Fruit fly (Drosophila melanogaster): ENCODE results near the gene CG3213.

The CG3213 gene

dm6 chr2L:3472242-3472641 is 47.2 kb downstream of the CG3213 start, which contains the start of gene Pgant4 (continued):
- TF ChIP-seq kay (GFP tag; optimal IDR thresholded peaks at IDR 0.05) (no peak), E2f2 (GFP tag; IDR thresholded peaks at IDR 0.05) (peak; percentile 99), BtbVII (GFP tag; optimal IDR thresholded peaks at IDR 0.05) (no peak), CG11093 (GFP tag; IDR thresholded peaks at IDR 0.05) (peak; percentile 48; the same call in 1 of the 3 replicates), CG32767 (GFP tag; IDR thresholded peaks at IDR 0.05) (no peak), Side (GFP tag; optimal IDR thresholded peaks at IDR 0.05) (no peak), CG10267 (tag; optimal IDR thresholded peaks at IDR 0.05) (peak; percentile 43), CG31441 (GFP tag; IDR thresholded peaks at IDR 0.05) (peak; percentile 28; the same call in 1 of the 2 replicates), mld (GFP tag; IDR thresholded peaks at IDR 0.05; ENCODE audit: partially characterized antibody) (no peak), Xbp1 (GFP tag; optimal IDR thresholded peaks at IDR 0.05) (peak; percentile 80), CG30403 (GFP tag; optimal IDR thresholded peaks at IDR 0.05) (peak; percentile 57), CG7745 (tag; optimal IDR thresholded peaks at IDR 0.05) (no peak), CG13894 (tag; optimal IDR thresholded peaks at IDR 0.05) (peak; percentile 88), CG11696 (GFP tag; IDR thresholded peaks at IDR 0.05) (no peak), Usf (GFP tag; optimal IDR thresholded peaks at IDR 0.05) (no peak), CG14667 (GFP tag; IDR thresholded peaks at IDR 0.05) (peak; percentile 63), CG12659 (GFP tag; optimal IDR thresholded peaks at IDR 0.05) (peak; percentile 50), Ets97D (GFP tag; optimal IDR thresholded peaks at IDR 0.05) (no peak), CG10654 (GFP tag; optimal IDR thresholded peaks at IDR 0.05) (peak; percentile 28), gcm (GFP tag; optimal IDR thresholded peaks at IDR 0.05) (no peak), eyg (GFP tag; optimal IDR thresholded peaks at IDR 0.05) (no peak), caup (GFP tag; optimal IDR thresholded peaks at IDR 0.05; ENCODE audit: severe bottlenecking) (peak; percentile 53), CG6765 (GFP tag; optimal IDR thresholded peaks at IDR 0.05) (no peak), CG7372 (GFP tag; IDR thresholded peaks at IDR 0.05) (peak; percentile 55; the same call in 1 of the 2 replicates), Atf6 (GFP tag; IDR thresholded peaks at IDR 0.05) (peak; percentile 68), az2 (GFP tag; optimal IDR thresholded peaks at IDR 0.05) (peak; percentile 71), nerfin-1 (tag; optimal IDR thresholded peaks at IDR 0.05) (no peak), Rfx (GFP tag; IDR thresholded peaks at IDR 0.05) (peak; percentile 88), CG31388 (GFP tag; optimal IDR thresholded peaks at IDR 0.05) (no peak), CG7839 (tag; optimal IDR thresholded peaks at IDR 0.05) (peak; percentile 67), sens-2 (GFP tag; IDR thresholded peaks at IDR 0.05) (peak; percentile 41; the same call in 1 of the 2 replicates), H2.0 (GFP tag; IDR thresholded peaks at IDR 0.05) (peak; percentile 36), NC2β (GFP tag; optimal IDR thresholded peaks at IDR 0.05) (peak; percentile 9), CG9609 (GFP tag; optimal IDR thresholded peaks at IDR 0.05) (peak; percentile 24), MBD-R2 (GFP tag; IDR thresholded peaks at IDR 0.05) (no peak), CG43689 (GFP tag; IDR thresholded peaks at IDR 0.05) (no peak), D (optimal IDR thresholded peaks at IDR 0.05) (no peak), D (GFP tag; optimal IDR thresholded peaks at IDR 0.05) (peak; percentile 6), sr (GFP tag; IDR thresholded peaks at IDR 0.05) (peak; percentile 36; the same call in 1 of the 3 replicates), HLH54F (GFP tag; optimal IDR thresholded peaks at IDR 0.05) (peak; percentile 13), CG32772 (GFP tag; IDR thresholded peaks at IDR 0.05) (peak; percentile 50; the same call in 1 of the 2 replicates), Lim3 (GFP tag; IDR thresholded peaks at IDR 0.05) (no peak), pros (GFP tag; optimal IDR thresholded peaks at IDR 0.05) (no peak), CG6254 (GFP tag; optimal IDR thresholded peaks at IDR 0.05) (no peak), z (GFP tag; IDR thresholded peaks at IDR 0.05) (no peak), da (GFP tag; optimal IDR thresholded peaks at IDR 0.05) (no peak), CG42726 (GFP tag; IDR thresholded peaks at IDR 0.05; ENCODE audit: partially characterized antibody) (peak; percentile 81), Drgx (GFP tag; IDR thresholded peaks at IDR 0.05) (no peak), CG13775 (GFP tag; optimal IDR thresholded peaks at IDR 0.05) (peak; percentile 37), slbo (GFP tag; IDR thresholded peaks at IDR 0.05) (peak; percentile 83), H15 (GFP tag; IDR thresholded peaks at IDR 0.05) (peak; percentile 69; the same call in 2 of the 3 replicates), bigmax (GFP tag; optimal IDR thresholded peaks at IDR 0.05) (no peak)

Data from whole organism, embryonic.